Worm (Caenorhabditis elegans) whole organism, L3 larva: ENCODE data around the gene F26D11.1.

ENCODE experiments used
- R02D3.7 ChIP-seq: fragments of 150-350 bp; optimal IDR thresholded peaks from 2 replicates; lab custom pipeline; 2014; ENCODE audit warnings: missing biosample characterization, missing genetic modification characterization
- aly-2 ChIP-seq: fragments of 150-350 bp; optimal IDR thresholded peaks from 2 replicates; lab custom pipeline; 2014; ENCODE audit warnings: missing biosample characterization, missing genetic modification characterization
- ama-1 ChIP-seq: fragments of 150-350 bp; optimal IDR thresholded peaks from 2 replicates; lab custom pipeline; 2018
- ceh-28 ChIP-seq: fragments of 150-350 bp; optimal IDR thresholded peaks from 2 replicates; lab custom pipeline; 2014; ENCODE audit warnings: missing biosample characterization, missing genetic modification reagents, missing genetic modification characterization
- ceh-82 ChIP-seq: fragments of 150-350 bp; optimal IDR thresholded peaks from 2 replicates; lab custom pipeline; 2014; ENCODE audit warnings: missing biosample characterization, missing genetic modification characterization
- ceh-9 ChIP-seq: sonication (generic microtip); optimal IDR thresholded peaks from 2 replicates; lab custom pipeline; 2018; ENCODE audit warnings: missing biosample characterization, missing genetic modification characterization
- egl-27 ChIP-seq: sonication (generic microtip); optimal IDR thresholded peaks from 4 replicates; lab custom pipeline; 2017; ENCODE audit warnings: missing biosample characterization, missing genetic modification reagents, missing genetic modification characterization
- egl-5 ChIP-seq: fragments of 150-350 bp; optimal IDR thresholded peaks from 2 replicates; lab custom pipeline; 2017; ENCODE audit warnings: missing biosample characterization, missing genetic modification reagents, missing genetic modification characterization, inconsistent platforms
- elt-1 ChIP-seq: fragments of 150-350 bp; optimal IDR thresholded peaks from 2 replicates; lab custom pipeline; 2014; ENCODE audit warnings: missing biosample characterization, missing genetic modification characterization
- elt-2 ChIP-seq: sonication (generic microtip); optimal IDR thresholded peaks from 2 replicates; lab custom pipeline; 2016; ENCODE audit warnings: missing genetic modification reagents, mild to moderate bottlenecking, missing genetic modification characterization, missing compliant biosample characterization
- elt-3 ChIP-seq, 3 experiments: fragments of 150-350 bp in 1 of 3; sonication (generic microtip) in 2 of 3; optimal IDR thresholded peaks; 2 replicates in 2 of 3; 4 replicates in 1 of 3; lab custom pipeline; 2014 to 2017; ENCODE audit warnings: missing biosample characterization in 3 of 3, missing genetic modification characterization in 3 of 3
- eor-1 ChIP-seq, 2 experiments: fragments of 150-350 bp; optimal IDR thresholded peaks; 2 replicates each; lab custom pipeline; 2014 to 2018; ENCODE audit warnings: missing biosample characterization in 2 of 2, missing genetic modification characterization in 2 of 2
- fkh-10 ChIP-seq: sonication (generic microtip); optimal IDR thresholded peaks from 2 replicates; lab custom pipeline; 2017; ENCODE audit warnings: missing biosample characterization, missing genetic modification reagents, missing genetic modification characterization
- fkh-2 ChIP-seq: fragments of 150-350 bp; optimal IDR thresholded peaks from 2 replicates; lab custom pipeline; 2014; ENCODE audit warnings: missing biosample characterization, missing genetic modification reagents, missing genetic modification characterization
- fos-1 ChIP-seq: fragments of 150-350 bp; optimal IDR thresholded peaks from 2 replicates; lab custom pipeline; 2014; ENCODE audit warnings: missing biosample characterization, missing genetic modification characterization
- hmg-11 ChIP-seq: sonication (generic microtip); optimal IDR thresholded peaks from 2 replicates; lab custom pipeline; 2016; ENCODE audit warnings: missing genetic modification characterization, missing compliant biosample characterization
- jun-1 ChIP-seq: fragments of 150-350 bp; optimal IDR thresholded peaks from 2 replicates; lab custom pipeline; 2014; ENCODE audit warnings: missing biosample characterization, missing genetic modification reagents, missing genetic modification characterization
- lin-15B ChIP-seq: fragments of 150-350 bp; optimal IDR thresholded peaks from 2 replicates; lab custom pipeline; 2014; ENCODE audit warnings: missing biosample characterization, missing genetic modification characterization
- lsy-12 ChIP-seq: sonication (generic microtip); optimal IDR thresholded peaks from 2 replicates; lab custom pipeline; 2016; ENCODE audit warnings: mild to moderate bottlenecking, missing genetic modification characterization, missing compliant biosample characterization
- mdl-1 ChIP-seq: fragments of 150-350 bp; optimal IDR thresholded peaks from 2 replicates; lab custom pipeline; 2014; ENCODE audit warnings: missing biosample characterization, missing genetic modification characterization
- mml-1 ChIP-seq: fragments of 150-350 bp; sonication (generic microtip); optimal IDR thresholded peaks from 3 replicates; lab custom pipeline; 2014; ENCODE audit warnings: missing biosample characterization, missing genetic modification characterization
- nfya-1 ChIP-seq: sonication (generic microtip); optimal IDR thresholded peaks from 2 replicates; lab custom pipeline; 2017; ENCODE audit warnings: missing genetic modification characterization, mild to moderate bottlenecking, missing compliant biosample characterization, antibody characterized with exemption, moderate library complexity; ENCODE audit not compliant: insufficient read depth
- nhr-11 ChIP-seq: fragments of 150-350 bp; optimal IDR thresholded peaks from 2 replicates; lab custom pipeline; 2014; ENCODE audit warnings: missing biosample characterization, missing genetic modification characterization
- nhr-23 ChIP-seq: fragments of 150-350 bp; optimal IDR thresholded peaks from 2 replicates; lab custom pipeline; 2014; ENCODE audit warnings: missing biosample characterization, missing genetic modification reagents, missing genetic modification characterization
- nhr-237 ChIP-seq: fragments of 150-350 bp; optimal IDR thresholded peaks from 2 replicates; lab custom pipeline; 2014; ENCODE audit warnings: missing biosample characterization, missing genetic modification characterization
- nhr-25 ChIP-seq: sonication (generic microtip); optimal IDR thresholded peaks from 2 replicates; lab custom pipeline; 2017; ENCODE audit warnings: missing biosample characterization, missing genetic modification characterization
- nhr-28 ChIP-seq: fragments of 150-350 bp; optimal IDR thresholded peaks from 2 replicates; lab custom pipeline; 2014; ENCODE audit warnings: missing biosample characterization, missing genetic modification characterization
- nhr-43 ChIP-seq: sonication (generic microtip); optimal IDR thresholded peaks from 2 replicates; lab custom pipeline; 2016; ENCODE audit warnings: mild to moderate bottlenecking, missing genetic modification characterization, missing compliant biosample characterization; ENCODE audit not compliant: poor library complexity, severe bottlenecking
- nhr-67 ChIP-seq: fragments of 150-350 bp; optimal IDR thresholded peaks from 2 replicates; lab custom pipeline; 2014; ENCODE audit warnings: missing biosample characterization, missing genetic modification characterization
- nhr-76 ChIP-seq: fragments of 150-350 bp; sonication (generic microtip); optimal IDR thresholded peaks from 5 replicates; lab custom pipeline; 2014; ENCODE audit warnings: missing biosample characterization, missing genetic modification characterization
- pha-4 ChIP-seq: fragments of 150-350 bp; optimal IDR thresholded peaks from 2 replicates; lab custom pipeline; 2014; ENCODE audit warnings: missing biosample characterization, missing genetic modification reagents, missing genetic modification characterization
- pqm-1 ChIP-seq: fragments of 150-350 bp; optimal IDR thresholded peaks from 2 replicates; lab custom pipeline; 2017; ENCODE audit warnings: missing biosample characterization, missing genetic modification characterization, inconsistent platforms
- sea-2 ChIP-seq: fragments of 150-350 bp; sonication (generic microtip); optimal IDR thresholded peaks from 4 replicates; lab custom pipeline; 2014; ENCODE audit warnings: missing biosample characterization, missing genetic modification reagents, missing genetic modification characterization
- snpc-4 ChIP-seq: fragments of 150-350 bp; optimal IDR thresholded peaks from 2 replicates; lab custom pipeline; 2014; ENCODE audit warnings: missing biosample characterization, missing genetic modification characterization
- tbx-2 ChIP-seq: sonication (generic microtip); optimal IDR thresholded peaks from 2 replicates; lab custom pipeline; 2016; ENCODE audit warnings: mild to moderate bottlenecking, missing genetic modification characterization, missing compliant biosample characterization
- unc-39 ChIP-seq: sonication (generic microtip); optimal IDR thresholded peaks from 4 replicates; lab custom pipeline; 2017; ENCODE audit warnings: missing biosample characterization, missing genetic modification characterization
- zag-1 ChIP-seq: fragments of 150-350 bp; optimal IDR thresholded peaks from 2 replicates; lab custom pipeline; 2014; ENCODE audit warnings: missing biosample characterization, missing genetic modification characterization
- ztf-11 ChIP-seq: fragments of 150-350 bp; optimal IDR thresholded peaks from 2 replicates; lab custom pipeline; 2014; ENCODE audit warnings: missing biosample characterization, missing genetic modification characterization

Gene F26D11.1

DNA sequence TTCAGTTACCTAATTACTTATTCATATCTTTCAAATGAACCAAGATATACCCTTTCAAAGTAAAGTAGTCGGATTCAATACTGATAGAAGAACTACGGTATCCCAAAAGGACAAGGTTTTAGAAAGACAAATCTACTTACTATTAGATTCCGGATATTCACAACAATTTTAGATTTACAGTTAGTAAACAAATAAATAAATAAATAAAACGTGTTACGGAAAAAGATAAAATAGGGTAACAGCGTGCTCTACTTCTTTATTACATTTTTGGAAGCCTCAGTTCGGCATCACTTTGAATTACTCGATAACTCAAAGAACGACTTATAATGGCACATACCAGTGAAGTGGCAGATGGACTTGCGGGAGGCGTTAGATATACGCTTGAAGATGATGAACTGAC is 23.7 kb downstream of the F26D11.1 start, which contains the start of gene Y97E10AR.8:
Gene Y97E10AR.8, plus strand, starts transcription at position 301 of the 400 bp plus-strand sequence.
- TF ChIP-seq fos-1 (tag; lab: Kevin White, UChicago) (no peak), nhr-23 (tag; lab: Kevin White, UChicago) (no peak), mdl-1 (tag; lab: Kevin White, UChicago) (no peak), nhr-25 (tag; lab: Kevin White, UChicago) (no peak), egl-5 (tag; lab: Kevin White, UChicago) (no peak), ceh-9 (tag; lab: Kevin White, UChicago) (no peak), sea-2 (GFP tag; lab: Kevin White, UChicago) (no peak), egl-27 (no peak), R02D3.7 (tag; lab: Kevin White, UChicago) (no peak), hmg-11 (tag; lab: Kevin White, UChicago) (no peak), elt-3 (tag; optimal IDR thresholded peaks at IDR 0.05; lab: Kevin White, UChicago) (no peak)

DNA sequence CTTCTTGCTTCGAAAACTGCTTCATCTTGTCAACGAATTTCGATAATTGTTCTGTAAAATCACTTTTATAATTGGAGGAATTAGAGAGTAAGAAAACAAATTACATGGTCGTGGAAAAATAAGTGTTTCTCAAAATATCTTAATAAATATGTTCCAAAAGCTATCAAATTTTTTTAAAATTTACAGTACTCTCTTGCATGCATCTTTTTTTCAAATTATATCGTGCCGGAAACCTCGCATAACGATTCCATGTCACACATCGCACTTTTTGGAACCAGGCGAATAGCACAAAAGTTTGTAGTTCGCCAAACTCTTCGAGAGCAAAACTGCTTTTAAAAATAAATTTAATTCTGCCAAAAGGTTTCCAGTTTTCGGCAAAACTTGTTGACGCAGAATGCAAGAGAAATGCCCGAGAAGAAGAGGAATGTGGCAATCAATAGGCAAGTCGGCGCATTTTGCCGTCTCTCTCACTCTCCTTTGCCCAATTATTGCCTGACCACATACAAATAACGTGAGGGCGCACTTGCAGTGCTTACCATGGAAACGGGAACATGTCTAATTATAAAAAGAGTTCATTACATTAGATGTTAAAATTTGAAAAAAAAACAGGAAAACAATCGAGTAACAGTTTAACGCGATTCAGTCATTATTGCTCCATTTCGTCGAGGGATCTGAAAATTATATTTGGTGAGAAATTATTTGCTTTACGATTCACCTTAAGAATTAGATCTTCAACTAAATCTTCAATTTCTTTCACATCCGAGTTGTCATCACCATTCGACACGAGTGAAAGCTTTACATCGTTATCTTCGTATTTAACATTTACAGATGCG is 26.3 kb downstream of the F26D11.1 start, which contains the start of gene Y97E10AR.3:
Gene Y97E10AR.3, minus strand, starts transcription at position 51 of the 833 bp plus-strand sequence.
- peak; percentile 55 for TF ChIP-seq nfya-1 (tag; lab: Kevin White, UChicago)
- no peak for TF ChIP-seq mml-1 (tag; lab: Kevin White, UChicago)

ce11 chrV:8010103-8010502 is 28.8 kb downstream of the F26D11.1 start, which contains the start of gene Y97E10AR.4:
Y97E10AR.4 (minus strand) TSS chrV:8010233.
- no peak for TF ChIP-seq ceh-82
- TF ChIP-seq ceh-28: no peak
- no peak for TF ChIP-seq nhr-25 (tag; lab: Kevin White, UChicago)
- TF ChIP-seq fkh-10: no peak
- no peak for TF ChIP-seq pqm-1 (tag; lab: Kevin White, UChicago)
- TF ChIP-seq aly-2 (tag; lab: Kevin White, UChicago): no peak
- TF ChIP-seq mdl-1 (tag; lab: Kevin White, UChicago): no peak
- TF ChIP-seq eor-1 (tag; optimal IDR thresholded peaks at IDR 0.05; lab: Kevin White, UChicago): no peak
- no peak for TF ChIP-seq tbx-2 (tag; lab: Kevin White, UChicago)
- TF ChIP-seq nhr-28 (tag; lab: Kevin White, UChicago): no peak
- TF ChIP-seq nhr-11: no peak
- TF ChIP-seq jun-1 (tag; lab: Kevin White, UChicago): no peak
- TF ChIP-seq elt-1: no peak
- no peak for TF ChIP-seq ama-1 (lab: Kevin White, UChicago)
- no peak for TF ChIP-seq ztf-11 (tag; lab: Kevin White, UChicago)
- TF ChIP-seq, all 47 proteins: peak for 0

DNA sequence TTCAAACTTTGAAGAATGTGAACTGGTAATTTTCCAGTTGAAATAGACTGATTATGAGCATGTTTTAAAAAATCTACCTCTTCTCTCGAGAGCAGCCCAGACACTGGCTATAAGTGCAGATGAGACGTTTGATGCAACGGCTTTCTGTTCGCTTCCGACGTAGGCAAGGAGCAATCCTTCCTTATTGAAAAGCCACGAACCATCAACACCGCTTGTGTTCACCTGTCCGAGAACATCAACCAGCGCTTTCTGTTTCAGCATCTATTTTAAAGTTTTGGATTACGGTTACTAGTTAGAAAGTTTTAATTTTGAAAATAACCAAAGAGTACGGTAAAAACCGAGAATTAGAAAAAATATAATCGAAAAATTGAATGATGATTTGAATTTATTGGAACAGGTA is 29.5 kb downstream of the F26D11.1 start, which contains the start of gene lmtr-2:
Gene lmtr-2, minus strand, starts transcription at position 261 of the 400 bp plus-strand sequence.
- TF ChIP-seq egl-27: no peak
- no peak for TF ChIP-seq nhr-11
- TF ChIP-seq nhr-76: no peak
- TF ChIP-seq jun-1 (tag; lab: Kevin White, UChicago): no peak
- no peak for TF ChIP-seq lsy-12

DNA sequence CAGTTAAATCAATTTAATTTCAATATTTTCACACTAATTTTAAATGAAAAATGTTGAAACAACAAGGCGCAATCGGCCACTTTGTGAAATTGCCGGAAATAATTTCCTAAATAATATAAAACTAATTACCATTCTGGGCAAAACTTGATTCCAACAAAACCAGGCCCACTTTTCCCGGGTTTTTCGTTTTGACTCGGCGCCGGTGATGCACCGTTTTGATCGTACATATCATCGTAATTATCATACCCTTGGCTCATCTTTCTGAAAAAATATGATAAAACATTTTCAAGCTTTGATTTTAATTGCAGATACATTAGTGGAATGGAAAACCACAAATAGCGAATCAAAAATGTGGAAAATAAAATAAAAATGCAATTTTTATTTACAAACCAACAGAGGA is 30.7 kb downstream of the F26D11.1 start, which contains the start of gene rpb-9:
Gene rpb-9, minus strand, starts transcription at position 314 of the 400 bp plus-strand sequence.
- no peak for TF ChIP-seq nhr-25 (tag; lab: Kevin White, UChicago)
- peak; percentile 26 for TF ChIP-seq ama-1 (lab: Kevin White, UChicago)
- peak; percentile 14 for TF ChIP-seq pha-4

ce11 chrV:8013901-8014388 is 32.6 kb downstream of the F26D11.1 start, which contains the start of gene Y97E10AR.6:
Y97E10AR.6 (minus strand) TSS chrV:8013951.
- TF ChIP-seq egl-5 (tag; lab: Kevin White, UChicago): peak; percentile 30
- peak; percentile 47 for TF ChIP-seq pha-4
- TF ChIP-seq elt-1: no peak
- no peak for TF ChIP-seq nhr-11
- no peak for TF ChIP-seq nhr-237 (tag; lab: Kevin White, UChicago)
- no peak for TF ChIP-seq zag-1
- TF ChIP-seq unc-39 (tag; lab: Kevin White, UChicago): no peak
- TF ChIP-seq snpc-4 (tag; lab: Kevin White, UChicago): peak; percentile 61
- no peak for TF ChIP-seq aly-2 (tag; lab: Kevin White, UChicago)
- no peak for TF ChIP-seq nhr-25 (tag; lab: Kevin White, UChicago)
- peak; percentile 42 for TF ChIP-seq nfya-1 (tag; lab: Kevin White, UChicago)
- TF ChIP-seq mdl-1 (tag; lab: Kevin White, UChicago): no peak
- TF ChIP-seq nhr-43: no peak
- no peak for TF ChIP-seq nhr-67 (tag; lab: Kevin White, UChicago)
- peak; percentile 66 for TF ChIP-seq lin-15B (tag; lab: Kevin White, UChicago)
- TF ChIP-seq hmg-11 (tag; lab: Kevin White, UChicago): no peak
- peak; percentile 9 for TF ChIP-seq elt-2
- TF ChIP-seq fkh-2: no peak
- TF ChIP-seq ama-1 (lab: Kevin White, UChicago): peak; percentile 7
